Fruit fly (Drosophila melanogaster): ENCODE results near the gene obst-F.

obst-F gene

dm6 chr3L:20194731-20195130, 6.7 kb downstream of the obst-F start (continued):
- TF ChIP-seq CG8319 (GFP tag; optimal IDR thresholded peaks at IDR 0.05) (peak; percentile 20), CG6276 (GFP tag; optimal IDR thresholded peaks at IDR 0.05) (peak; percentile 36), salr (GFP tag; optimal IDR thresholded peaks at IDR 0.05) (peak; percentile 16 to 18), Sox15 (GFP tag; optimal IDR thresholded peaks at IDR 0.05) (peak; percentile 25), net (GFP tag; optimal IDR thresholded peaks at IDR 0.05) (peak; percentile 57), Hr39 (GFP tag; optimal IDR thresholded peaks at IDR 0.05) (peak; percentile 80), CG7368 (GFP tag; optimal IDR thresholded peaks at IDR 0.05) (peak; percentile 49), CG6808 (GFP tag; optimal IDR thresholded peaks at IDR 0.05) (peak; percentile 35), eg (GFP tag; IDR thresholded peaks at IDR 0.05) (peak; percentile 75), Hr38 (GFP tag; optimal IDR thresholded peaks at IDR 0.05) (no peak), CG31627 (GFP tag; optimal IDR thresholded peaks at IDR 0.05) (peak; percentile 82), Met (GFP tag; optimal IDR thresholded peaks at IDR 0.05) (peak; percentile 80), Gug (GFP tag; IDR thresholded peaks at IDR 0.05) (peak; percentile 45), fd85E (GFP tag; optimal IDR thresholded peaks at IDR 0.05) (no peak), vri (GFP tag; optimal IDR thresholded peaks at IDR 0.05) (peak; percentile 69), CG10631 (GFP tag; optimal IDR thresholded peaks at IDR 0.05) (peak; percentile 59), CG8632 (GFP tag; optimal IDR thresholded peaks at IDR 0.05) (peak; percentile 29), CG11762 (GFP tag; optimal IDR thresholded peaks at IDR 0.05; ENCODE audit: insufficient read depth) (peak; percentile 20), CG15336 (GFP tag; IDR thresholded peaks at IDR 0.05) (peak; percentile 59), CG9139 (GFP tag; optimal IDR thresholded peaks at IDR 0.05) (peak; percentile 16), Lpt (GFP tag; optimal IDR thresholded peaks at IDR 0.05) (peak; percentile 15), dsx (GFP tag; optimal IDR thresholded peaks at IDR 0.05; ENCODE audit: poor library complexity, severe bottlenecking) (peak; percentile 35), Ets21C (GFP tag; optimal IDR thresholded peaks at IDR 0.05) (peak; percentile 54)

DNA sequence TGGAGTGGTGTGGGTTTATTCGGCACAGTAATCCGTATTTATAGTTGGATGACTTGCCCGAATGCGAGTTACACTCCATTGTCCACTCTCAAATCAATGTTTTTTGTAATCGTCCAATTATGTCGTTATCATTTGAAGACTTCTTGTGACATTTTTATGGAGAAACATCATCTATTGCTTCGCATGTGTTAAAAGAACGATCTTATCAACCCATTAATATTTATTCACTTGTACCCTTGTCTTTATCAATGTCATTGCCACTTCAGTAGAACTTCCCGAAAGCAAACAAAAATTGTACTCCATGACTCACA, 7.7 kb downstream of the obst-F start:
- TF ChIP-seq CG7368 (GFP tag; optimal IDR thresholded peaks at IDR 0.05) (no peak), vri (GFP tag; optimal IDR thresholded peaks at IDR 0.05) (no peak), fd85E (GFP tag; optimal IDR thresholded peaks at IDR 0.05) (no peak), CG32006 (GFP tag; optimal IDR thresholded peaks at IDR 0.05) (no peak), CG3032 (tag; optimal IDR thresholded peaks at IDR 0.05) (no peak), dac (GFP tag; optimal IDR thresholded peaks at IDR 0.05) (no peak), CG11902 (GFP tag; optimal IDR thresholded peaks at IDR 0.05) (no peak), Sox102F (GFP tag; optimal IDR thresholded peaks at IDR 0.05) (no peak), CG9139 (GFP tag; optimal IDR thresholded peaks at IDR 0.05) (no peak)

DNA sequence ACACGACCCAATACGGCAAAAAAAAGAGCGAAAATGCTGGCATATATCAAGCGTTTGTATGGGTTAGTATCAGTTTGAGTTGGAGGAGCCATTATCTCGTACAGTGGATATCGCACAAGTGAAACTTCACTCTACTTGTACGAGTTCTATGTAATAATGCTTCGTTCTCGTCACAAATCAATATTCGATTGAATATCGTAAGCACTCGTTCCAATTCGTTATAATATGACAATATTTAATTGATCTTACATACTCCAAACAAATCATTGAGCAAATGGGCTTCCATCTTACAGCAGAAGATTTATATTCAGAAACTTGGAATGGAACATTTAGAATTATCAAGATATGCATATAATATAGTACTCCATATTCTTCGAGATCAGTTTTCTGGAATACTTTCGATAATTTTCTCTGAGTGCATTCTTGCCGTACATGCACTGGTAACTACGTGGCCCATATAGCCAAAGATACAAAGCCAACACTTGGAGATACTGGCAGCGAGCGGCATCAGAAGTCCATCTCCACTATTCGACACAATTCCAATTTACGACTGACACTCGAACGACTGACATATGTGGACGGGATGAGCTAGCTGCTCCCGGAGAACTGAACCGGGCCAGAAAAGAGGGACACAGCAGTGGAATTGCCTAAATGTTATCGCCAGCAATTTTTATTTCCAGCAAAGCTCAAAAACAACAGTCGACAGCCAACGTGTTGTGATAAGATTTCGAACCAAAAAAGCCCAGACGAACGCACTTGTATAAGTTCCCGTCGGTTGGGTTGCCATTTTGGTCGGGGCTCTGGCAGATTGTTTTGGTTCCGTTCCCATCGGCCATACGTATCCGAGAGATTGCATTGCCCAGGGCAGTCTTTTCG, 8.3 kb downstream of the obst-F start:
- peak; percentile 21 for TF ChIP-seq Sox102F (GFP tag; optimal IDR thresholded peaks at IDR 0.05)
- TF ChIP-seq achi (GFP tag; optimal IDR thresholded peaks at IDR 0.05), result peak; percentile 10
- TF ChIP-seq CG8119 (GFP tag; IDR thresholded peaks at IDR 0.05), result no peak
- TF ChIP-seq CG34406 (GFP tag; optimal IDR thresholded peaks at IDR 0.05), result no peak
- no peak for TF ChIP-seq CG9139 (GFP tag; optimal IDR thresholded peaks at IDR 0.05)
- TF ChIP-seq Eip93F (GFP tag; optimal IDR thresholded peaks at IDR 0.05), result no peak
- TF ChIP-seq CG32006 (GFP tag; optimal IDR thresholded peaks at IDR 0.05), result peak; percentile 27
- TF ChIP-seq CG1621 (tag; optimal IDR thresholded peaks at IDR 0.05), result no peak
- TF ChIP-seq fd59A (GFP tag; optimal IDR thresholded peaks at IDR 0.05), result no peak
- TF ChIP-seq dsx (GFP tag; optimal IDR thresholded peaks at IDR 0.05; ENCODE audit: poor library complexity, severe bottlenecking), result no peak
- TF ChIP-seq Sox15 (GFP tag; optimal IDR thresholded peaks at IDR 0.05), result no peak
- no peak for TF ChIP-seq Hr38 (GFP tag; optimal IDR thresholded peaks at IDR 0.05)
- no peak for TF ChIP-seq CG6276 (GFP tag; optimal IDR thresholded peaks at IDR 0.05)
- TF ChIP-seq CG11902 (GFP tag; optimal IDR thresholded peaks at IDR 0.05), result no peak
- no peak for TF ChIP-seq pdm3 (GFP tag; optimal IDR thresholded peaks at IDR 0.05)
- TF ChIP-seq Eip78C (GFP tag), result peak; percentile 77
- no peak for TF ChIP-seq CG11294 (GFP tag; IDR thresholded peaks at IDR 0.05)
- TF ChIP-seq CG15336 (GFP tag; IDR thresholded peaks at IDR 0.05), result no peak
- no peak for TF ChIP-seq CG6792 (GFP tag; optimal IDR thresholded peaks at IDR 0.05)
- TF ChIP-seq CG6808 (GFP tag; optimal IDR thresholded peaks at IDR 0.05), result no peak
- no peak for TF ChIP-seq CG11762 (GFP tag; optimal IDR thresholded peaks at IDR 0.05; ENCODE audit: insufficient read depth)
- TF ChIP-seq fkh (GFP tag; optimal IDR thresholded peaks at IDR 0.05), result no peak
- TF ChIP-seq CG4318 (GFP tag; optimal IDR thresholded peaks at IDR 0.05), result no peak
- peak; percentile 17 for TF ChIP-seq Hr39 (GFP tag; optimal IDR thresholded peaks at IDR 0.05)
- TF ChIP-seq lz (GFP tag; optimal IDR thresholded peaks at IDR 0.05), result peak; percentile 8
- no peak for TF ChIP-seq Ets21C (GFP tag; optimal IDR thresholded peaks at IDR 0.05)
- no peak for TF ChIP-seq acj6 (GFP tag; optimal IDR thresholded peaks at IDR 0.05)
- TF ChIP-seq Blimp-1 (GFP tag; optimal IDR thresholded peaks at IDR 0.05), result no peak
- TF ChIP-seq CG10669 (GFP tag; optimal IDR thresholded peaks at IDR 0.05), result no peak
- TF ChIP-seq Eip75B (GFP tag; optimal IDR thresholded peaks at IDR 0.05), result no peak
